Worm (Caenorhabditis elegans): ENCODE results near the gene R02F2.6.

ce11 chrIII:5464850-5465249, 13.9 kb downstream of the R02F2.6 start:
- TF ChIP-seq sea-1 (GFP tag; conservative IDR thresholded peaks at IDR 0.05) (no peak), hmbx-1 (tag; optimal IDR thresholded peaks at IDR 0.05) (no peak), F13C5.2 (tag; optimal IDR thresholded peaks at IDR 0.05) (no peak), ama-1 (optimal IDR thresholded peaks at IDR 0.05) (no peak), tbx-37 (GFP tag; conservative IDR thresholded peaks at IDR 0.05) (no peak), hnd-1 (tag; optimal IDR thresholded peaks at IDR 0.05) (no peak), flt-1 (GFP tag; IDR thresholded peaks at IDR 0.05) (no peak), ceh-36 (tag; optimal IDR thresholded peaks at IDR 0.05) (no peak)
